Fruit fly (Drosophila melanogaster): ENCODE data around the gene CG43155.
A peak's percentile ranks its signal among the peaks of the same experiment; 100 is the strongest.

Gene CG43155

dm6 chrX:11452846-11453391 is 6.7 kb upstream of the CG43155 start (continued):
- peak; percentile 31 for TF ChIP-seq maf-S (GFP tag; optimal IDR thresholded peaks at IDR 0.05)
- peak; percentile 41 for TF ChIP-seq CG6683 (GFP tag; optimal IDR thresholded peaks at IDR 0.05)
- peak; percentile 76 for TF ChIP-seq CG15601 (tag; optimal IDR thresholded peaks at IDR 0.05)
- no peak for TF ChIP-seq HLH4C (GFP tag; IDR thresholded peaks at IDR 0.05; ENCODE audit: partially characterized antibody)
- TF ChIP-seq CG4730 (GFP tag; IDR thresholded peaks at IDR 0.05): peak; percentile 75
- no peak for TF ChIP-seq CG7963 (GFP tag; IDR thresholded peaks at IDR 0.05; ENCODE audit: partially characterized antibody)
- peak; percentile 95 for TF ChIP-seq vvl (GFP tag; IDR thresholded peaks at IDR 0.05)
- TF ChIP-seq Mrtf (GFP tag; IDR thresholded peaks at IDR 0.05): peak; percentile 66; the same call in 1 of the 3 replicates
- TF ChIP-seq CG7928 (GFP tag; optimal IDR thresholded peaks at IDR 0.05): no peak
- peak; percentile 52; the same call in 1 of the 2 replicates for TF ChIP-seq Nf-YA (GFP tag; IDR thresholded peaks at IDR 0.05)
- no peak for TF ChIP-seq hth (optimal IDR thresholded peaks at IDR 0.05)
- peak; percentile 73 for TF ChIP-seq CG6813 (GFP tag; optimal IDR thresholded peaks at IDR 0.05)
- TF ChIP-seq CG11247 (GFP tag; IDR thresholded peaks at IDR 0.05): peak; percentile 70
- no peak for TF ChIP-seq CG8359 (GFP tag; optimal IDR thresholded peaks at IDR 0.05; ENCODE audit: borderline replicate concordance)
- TF ChIP-seq CG14667 (GFP tag; IDR thresholded peaks at IDR 0.05): peak; percentile 73
- TF ChIP-seq nerfin-2 (GFP tag; IDR thresholded peaks at IDR 0.05; ENCODE audit: partially characterized antibody): no peak
- TF ChIP-seq CG18599 (GFP tag; optimal IDR thresholded peaks at IDR 0.05): peak; percentile 93
- peak; percentile 82 for TF ChIP-seq Sox102F (GFP tag; optimal IDR thresholded peaks at IDR 0.05)
- TF ChIP-seq fd96Cb (tag; optimal IDR thresholded peaks at IDR 0.05): peak; percentile 67
- TF ChIP-seq Bdp1 (GFP tag; optimal IDR thresholded peaks at IDR 0.05): peak; percentile 53
- no peak for TF ChIP-seq TFAM (GFP tag; optimal IDR thresholded peaks at IDR 0.05)
- peak; percentile 91 for TF ChIP-seq peb (GFP tag; IDR thresholded peaks at IDR 0.05)
- peak; percentile 56 for TF ChIP-seq Hand (GFP tag; optimal IDR thresholded peaks at IDR 0.05)
- peak; percentile 65 for TF ChIP-seq eyg (GFP tag; optimal IDR thresholded peaks at IDR 0.05)
- TF ChIP-seq usp (GFP tag; optimal IDR thresholded peaks at IDR 0.05): no peak
- peak; percentile 37 for TF ChIP-seq nerfin-1 (tag; optimal IDR thresholded peaks at IDR 0.05)
- TF ChIP-seq NC2α (GFP tag; optimal IDR thresholded peaks at IDR 0.05): peak; percentile 17
- TF ChIP-seq Opbp (GFP tag; IDR thresholded peaks at IDR 0.05; ENCODE audit: partially characterized antibody): no peak
- TF ChIP-seq CG6765 (GFP tag; optimal IDR thresholded peaks at IDR 0.05): peak; percentile 18
- TF ChIP-seq CG4707 (GFP tag; optimal IDR thresholded peaks at IDR 0.05): peak; percentile 92
- TF ChIP-seq CG15073 (GFP tag; optimal IDR thresholded peaks at IDR 0.05): peak; percentile 9
- peak; percentile 77 for TF ChIP-seq CG2199 (GFP tag; IDR thresholded peaks at IDR 0.05)
- peak; percentile 43 for TF ChIP-seq CG18764 (GFP tag; optimal IDR thresholded peaks at IDR 0.05)
- peak; percentile 42 for TF ChIP-seq Deaf1 (tag; optimal IDR thresholded peaks at IDR 0.05)
- no peak for TF ChIP-seq Usf (GFP tag; optimal IDR thresholded peaks at IDR 0.05)
- TF ChIP-seq ranshi (GFP tag; IDR thresholded peaks at IDR 0.05): peak; percentile 83
- peak; percentile 82 for TF ChIP-seq CG2120 (GFP tag; optimal IDR thresholded peaks at IDR 0.05)
- peak; percentile 70 for TF ChIP-seq sim (GFP tag; IDR thresholded peaks at IDR 0.05)
- peak; percentile 70 for TF ChIP-seq PHDP (tag; optimal IDR thresholded peaks at IDR 0.05)
- TF ChIP-seq CG16813 (GFP tag; IDR thresholded peaks at IDR 0.05; ENCODE audit: partially characterized antibody): no peak
- TF ChIP-seq chn (GFP tag; optimal IDR thresholded peaks at IDR 0.05): peak; percentile 83
- peak; percentile 64 for TF ChIP-seq Meics (GFP tag; optimal IDR thresholded peaks at IDR 0.05)
- peak; percentile 47 for TF ChIP-seq tap (tag; optimal IDR thresholded peaks at IDR 0.05)
- TF ChIP-seq sqz (GFP tag; optimal IDR thresholded peaks at IDR 0.05): no peak
- TF ChIP-seq Ssrp (tag; optimal IDR thresholded peaks at IDR 0.05): peak; percentile 36
- peak; percentile 71 for TF ChIP-seq rib (GFP tag; IDR thresholded peaks at IDR 0.05)
- TF ChIP-seq ERR (GFP tag; optimal IDR thresholded peaks at IDR 0.05): peak; percentile 55
- peak; percentile 55 for TF ChIP-seq CG15479 (GFP tag; optimal IDR thresholded peaks at IDR 0.05)
- no peak for TF ChIP-seq lov (optimal IDR thresholded peaks at IDR 0.05)
- peak; percentile 68; the same call in 2 of the 3 replicates for TF ChIP-seq lov (GFP tag; IDR thresholded peaks at IDR 0.05)
